Fruit fly (Drosophila melanogaster) whole organism, adult: ENCODE data around the gene Cp190.

Source experiments
- CG11617 ChIP-seq: fragments of 200-800 bp; sonication (Bioruptor generic); optimal IDR thresholded peaks from 2 replicates; lab custom pipeline; 2017; ENCODE audit warnings: mild to moderate bottlenecking, missing biosample characterization, missing genetic modification reagents, missing genetic modification characterization
- CG12768 ChIP-seq: fragments of 200-800 bp; sonication (Bioruptor generic); optimal IDR thresholded peaks from 2 replicates; lab custom pipeline; 2017; ENCODE audit warnings: missing biosample characterization, missing genetic modification characterization, mild to moderate bottlenecking, moderate library complexity, missing genetic modification reagents
- CG14711 ChIP-seq: fragments of 200-800 bp; sonication (Bioruptor generic); optimal IDR thresholded peaks from 2 replicates; lab custom pipeline; 2018; ENCODE audit warnings: missing biosample characterization, mild to moderate bottlenecking, missing genetic modification characterization, moderate library complexity
- CG1620 ChIP-seq: fragments of 200-800 bp; sonication (Bioruptor generic); optimal IDR thresholded peaks from 2 replicates; lab custom pipeline; 2016; ENCODE audit warnings: missing biosample characterization, missing genetic modification characterization
- CG33017 ChIP-seq: fragments of 200-800 bp; sonication (Bioruptor generic); optimal IDR thresholded peaks from 2 replicates; lab custom pipeline; 2018; ENCODE audit warnings: missing biosample characterization, mild to moderate bottlenecking, missing genetic modification characterization, moderate library complexity
- CG5204 ChIP-seq: fragments of 200-800 bp; sonication (Bioruptor generic); optimal IDR thresholded peaks from 2 replicates; lab custom pipeline; 2016; ENCODE audit warnings: missing biosample characterization, missing genetic modification characterization
- CG7045 ChIP-seq: fragments of 200-800 bp; sonication (Bioruptor generic); optimal IDR thresholded peaks from 2 replicates; lab custom pipeline; 2017; ENCODE audit warnings: missing biosample characterization, mild to moderate bottlenecking, missing genetic modification characterization
- CG7101 ChIP-seq: fragments of 200-800 bp; sonication (Bioruptor generic); optimal IDR thresholded peaks from 2 replicates; lab custom pipeline; 2018; ENCODE audit warnings: missing biosample characterization, mild to moderate bottlenecking, missing genetic modification characterization, moderate library complexity
- Clk ChIP-seq: fragments of 200-800 bp; sonication (Bioruptor generic); optimal IDR thresholded peaks from 2 replicates; lab custom pipeline; 2017; ENCODE audit warnings: missing biosample characterization, missing genetic modification characterization
- Crg-1 ChIP-seq: fragments of 200-800 bp; sonication (Bioruptor generic); optimal IDR thresholded peaks from 2 replicates; lab custom pipeline; 2016; ENCODE audit warnings: missing biosample characterization, missing genetic modification characterization
- Hr96 ChIP-seq: fragments of 200-800 bp; sonication (Bioruptor generic); optimal IDR thresholded peaks from 2 replicates; lab custom pipeline; 2016; ENCODE audit warnings: missing biosample characterization, missing genetic modification characterization
- Mnt ChIP-seq: fragments of 200-800 bp; sonication (Bioruptor generic); optimal IDR thresholded peaks from 2 replicates; lab custom pipeline; 2016; ENCODE audit warnings: missing biosample characterization, mild to moderate bottlenecking, missing genetic modification characterization
- bab1 ChIP-seq: fragments of 200-800 bp; sonication (Bioruptor generic); optimal IDR thresholded peaks from 3 replicates; lab custom pipeline; 2019; ENCODE audit warnings: missing biosample characterization, mild to moderate bottlenecking, missing genetic modification characterization, moderate library complexity
- cic ChIP-seq: fragments of 200-800 bp; sonication (Bioruptor generic); optimal IDR thresholded peaks from 2 replicates; lab custom pipeline; 2017; ENCODE audit warnings: missing biosample characterization, mild to moderate bottlenecking, missing genetic modification characterization, moderate library complexity
- cnc ChIP-seq, 2 experiments: fragments of >200 bp; optimal IDR thresholded peaks; 2 replicates each; lab custom pipeline; 2017
- kay ChIP-seq: fragments of 200-800 bp; sonication (Bioruptor generic); peaks from one replicate; lab custom pipeline; 2016; ENCODE audit warnings: missing biosample characterization, missing genetic modification characterization, borderline replicate concordance
- ovo ChIP-seq: fragments of 200-800 bp; sonication (Bioruptor generic); optimal IDR thresholded peaks from 2 replicates; lab custom pipeline; 2016; ENCODE audit warnings: missing biosample characterization, missing genetic modification characterization
- pad ChIP-seq: fragments of 200-800 bp; sonication (Bioruptor generic); optimal IDR thresholded peaks from 3 replicates; lab custom pipeline; 2017; ENCODE audit warnings: missing biosample characterization, missing genetic modification characterization, mild to moderate bottlenecking, moderate library complexity, missing genetic modification reagents
- tj ChIP-seq: fragments of 200-800 bp; sonication (Bioruptor generic); optimal IDR thresholded peaks from 3 replicates; lab custom pipeline; 2017; ENCODE audit warnings: missing biosample characterization, mild to moderate bottlenecking, missing genetic modification characterization, moderate library complexity
- toe ChIP-seq: fragments of 200-800 bp; sonication (Bioruptor generic); optimal IDR thresholded peaks from 2 replicates; lab custom pipeline; 2016; ENCODE audit warnings: missing biosample characterization, missing genetic modification characterization

The Cp190 gene

dm6 chr3R:15243452-15243851 lies 31.6 kb downstream of the Cp190 start:
- no peak for TF ChIP-seq Clk (GFP tag; lab: Kevin White, UChicago)
- TF ChIP-seq tj (GFP tag; lab: Kevin White, UChicago), result peak; percentile 80
- peak; percentile 96 for TF ChIP-seq Mnt (GFP tag; lab: Kevin White, UChicago)
- peak; percentile 28 for TF ChIP-seq ovo (GFP tag; lab: Kevin White, UChicago)
- TF ChIP-seq Crg-1 (GFP tag; lab: Kevin White, UChicago), result no peak
- no peak for TF ChIP-seq pad (GFP tag; lab: Kevin White, UChicago)
- TF ChIP-seq toe (GFP tag; lab: Kevin White, UChicago), result no peak
- TF ChIP-seq CG11617, result no peak
- no peak for TF ChIP-seq CG33017 (tag; lab: Kevin White, UChicago)
- TF ChIP-seq CG12768, result peak; percentile 48
- no peak for TF ChIP-seq CG7101 (tag; lab: Kevin White, UChicago)
- peak; percentile 38 for TF ChIP-seq Hr96 (GFP tag; lab: Kevin White, UChicago)
- TF ChIP-seq cnc (optimal IDR thresholded peaks at IDR 0.05; lab: Kevin White, UChicago), result no peak
- peak; percentile 29 for TF ChIP-seq CG5204

dm6 chr3R:15243046-15243356 lies 32.0 kb downstream of the Cp190 start:
- TF ChIP-seq toe (GFP tag; lab: Kevin White, UChicago), result no peak
- peak; percentile 51 for TF ChIP-seq kay (GFP tag; lab: Kevin White, UChicago)

- TF ChIP-seq kay (GFP tag; lab: Kevin White, UChicago) (no peak), CG33017 (tag; lab: Kevin White, UChicago) (peak; percentile 0), CG12768 (no peak), Mnt (GFP tag; lab: Kevin White, UChicago) (peak; percentile 93), tj (GFP tag; lab: Kevin White, UChicago) (peak; percentile 52), CG7101 (tag; lab: Kevin White, UChicago) (peak; percentile 55), ovo (GFP tag; lab: Kevin White, UChicago) (peak; percentile 35), CG7045 (peak; percentile 41), pad (GFP tag; lab: Kevin White, UChicago) (peak; percentile 28), Crg-1 (GFP tag; lab: Kevin White, UChicago) (no peak), cnc (optimal IDR thresholded peaks at IDR 0.05; lab: Kevin White, UChicago) (no peak), CG11617 (peak; percentile 42), Clk (GFP tag; lab: Kevin White, UChicago) (peak; percentile 62), CG14711 (no peak), Hr96 (GFP tag; lab: Kevin White, UChicago) (peak; percentile 51), CG1620 (peak; percentile 53), cic (GFP tag; lab: Kevin White, UChicago) (peak; percentile 80), bab1 (GFP tag; lab: Kevin White, UChicago) (peak; percentile 69), CG5204 (peak; percentile 82), toe (GFP tag; lab: Kevin White, UChicago) (peak; percentile 83)
These were observed 32.6 kb downstream of the Cp190 start, which contains the start of the genes tefu and Hsc70-4 for dm6 chr3R:15242186-15243045. Gene tefu, minus strand, starts transcription at chr3R:15242236. Gene Hsc70-4, plus strand, starts transcription at chr3R:15242687.

- no peak for TF ChIP-seq CG11617
- no peak for TF ChIP-seq CG7101 (tag; lab: Kevin White, UChicago)
- TF ChIP-seq CG1620, result no peak
- no peak for TF ChIP-seq Crg-1 (GFP tag; lab: Kevin White, UChicago)
- no peak for TF ChIP-seq CG5204
- TF ChIP-seq CG7045, result no peak
- TF ChIP-seq Hr96 (GFP tag; lab: Kevin White, UChicago), result no peak
- TF ChIP-seq toe (GFP tag; lab: Kevin White, UChicago), result no peak
- no peak for TF ChIP-seq cnc (optimal IDR thresholded peaks at IDR 0.05; lab: Kevin White, UChicago)
- TF ChIP-seq Mnt (GFP tag; lab: Kevin White, UChicago), result no peak
- no peak for TF ChIP-seq tj (GFP tag; lab: Kevin White, UChicago)
- no peak for TF ChIP-seq CG14711
- TF ChIP-seq ovo (GFP tag; lab: Kevin White, UChicago), result no peak
These were observed 43.4 kb downstream of the Cp190 start for dm6 chr3R:15231635-15232138.

dm6 chr3R:15230285-15230684 lies 44.8 kb downstream of the Cp190 start, which contains the start of gene CG34316:
Gene CG34316, plus strand, starts transcription at chr3R:15230585.
- TF ChIP-seq CG11617 (no peak), Hr96 (GFP tag; lab: Kevin White, UChicago) (no peak), CG5204 (no peak), CG1620 (no peak), kay (GFP tag; lab: Kevin White, UChicago) (no peak), CG14711 (no peak), CG7101 (tag; lab: Kevin White, UChicago) (no peak), CG7045 (no peak), ovo (GFP tag; lab: Kevin White, UChicago) (no peak), Mnt (GFP tag; lab: Kevin White, UChicago) (no peak), bab1 (GFP tag; lab: Kevin White, UChicago) (no peak), toe (GFP tag; lab: Kevin White, UChicago) (no peak), Clk (GFP tag; lab: Kevin White, UChicago) (no peak), CG12768 (no peak), pad (GFP tag; lab: Kevin White, UChicago) (no peak)

dm6 chr3R:15229329-15229876 lies 45.6 kb downstream of the Cp190 start, which contains the start of the genes Art3 and mRpS10:
Gene Art3, minus strand, starts transcription at chr3R:15229408.
Gene mRpS10, plus strand, starts transcription at chr3R:15229665.
- TF ChIP-seq CG7101 (tag; lab: Kevin White, UChicago), result peak; percentile 100
- TF ChIP-seq pad (GFP tag; lab: Kevin White, UChicago), result peak; percentile 96
- no peak for TF ChIP-seq Hr96 (GFP tag; lab: Kevin White, UChicago)
- peak; percentile 100 for TF ChIP-seq CG12768
- peak; percentile 99 for TF ChIP-seq Clk (GFP tag; lab: Kevin White, UChicago)
- TF ChIP-seq CG1620, result peak; percentile 99
- TF ChIP-seq CG33017 (tag; lab: Kevin White, UChicago), result peak; percentile 100
- peak; percentile 99 for TF ChIP-seq CG14711
- peak; percentile 100 for TF ChIP-seq CG7045
- peak; percentile 99 for TF ChIP-seq CG11617
- TF ChIP-seq cnc (optimal IDR thresholded peaks at IDR 0.05; lab: Kevin White, UChicago), result no peak
- peak; percentile 94 for TF ChIP-seq tj (GFP tag; lab: Kevin White, UChicago)
- TF ChIP-seq ovo (GFP tag; lab: Kevin White, UChicago), result peak; percentile 98
- TF ChIP-seq Mnt (GFP tag; lab: Kevin White, UChicago), result peak; percentile 99
- peak; percentile 100 for TF ChIP-seq bab1 (GFP tag; lab: Kevin White, UChicago)
- TF ChIP-seq toe (GFP tag; lab: Kevin White, UChicago), result peak; percentile 100
- no peak for TF ChIP-seq kay (GFP tag; lab: Kevin White, UChicago)
- TF ChIP-seq cic (GFP tag; lab: Kevin White, UChicago), result peak; percentile 89
- TF ChIP-seq CG5204, result peak; percentile 100
- TF ChIP-seq Crg-1 (GFP tag; lab: Kevin White, UChicago), result peak; percentile 99
